Fruit fly (Drosophila melanogaster): Measurements from ENCODE around the gene CG11878.

Gene CG11878

DNA sequence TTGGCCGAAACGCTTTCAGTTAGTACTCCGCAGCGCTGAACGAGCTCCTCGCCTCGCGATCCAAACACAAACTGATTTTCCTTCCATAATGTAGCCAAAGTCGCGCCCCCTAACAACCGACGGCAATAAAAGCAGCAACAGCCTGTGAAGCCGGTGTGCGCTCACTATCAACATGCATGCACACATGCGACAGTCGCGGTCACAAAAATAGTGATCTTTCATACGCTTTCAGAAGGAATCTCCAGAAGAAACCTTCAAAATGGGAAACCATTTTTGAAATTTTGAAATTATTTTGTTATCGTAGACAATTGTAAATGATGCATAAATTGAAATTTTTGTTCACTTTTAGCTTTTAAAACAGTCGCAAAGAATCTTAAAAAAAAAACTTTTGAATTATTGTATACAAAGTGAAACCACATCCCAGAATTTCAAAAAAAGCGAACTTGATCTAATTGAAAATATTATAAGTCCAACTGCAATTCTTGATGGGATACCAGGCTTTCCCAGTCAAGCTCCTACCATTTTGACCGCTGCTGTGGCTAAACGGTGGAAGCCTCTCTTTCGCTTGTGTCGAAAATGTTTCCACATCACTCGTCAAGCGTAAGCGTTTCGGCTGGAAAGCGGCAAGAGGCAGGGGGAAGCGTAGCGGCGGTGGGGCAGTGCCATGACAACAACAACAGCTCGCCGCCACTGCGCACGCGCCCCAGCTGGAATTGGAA, 41.2 kb upstream of the CG11878 start, which contains the start of gene Cad96Cb (continued):
- TF ChIP-seq C15 (GFP tag; IDR thresholded peaks at IDR 0.05), result no peak; the same call in 2 of the 3 replicates
- peak; percentile 79 for TF ChIP-seq pum (GFP tag; optimal IDR thresholded peaks at IDR 0.05)
- peak; percentile 48 to 90 for TF ChIP-seq Hr51 (GFP tag; optimal IDR thresholded peaks at IDR 0.05)
- no peak for TF ChIP-seq chinmo (GFP tag; IDR thresholded peaks at IDR 0.05; ENCODE audit: partially characterized antibody)
- TF ChIP-seq CG2202 (tag; optimal IDR thresholded peaks at IDR 0.05), result peak; percentile 48
- TF ChIP-seq Lim3 (GFP tag; IDR thresholded peaks at IDR 0.05), result no peak
- no peak for TF ChIP-seq CG7271 (tag; optimal IDR thresholded peaks at IDR 0.05)
- TF ChIP-seq CG6765 (GFP tag; optimal IDR thresholded peaks at IDR 0.05), result peak; percentile 63
- TF ChIP-seq crc (GFP tag; optimal IDR thresholded peaks at IDR 0.05), result peak; percentile 59
- TF ChIP-seq inv (GFP tag; IDR thresholded peaks at IDR 0.05; ENCODE audit: partially characterized antibody), result no peak
- TF ChIP-seq hkb (optimal IDR thresholded peaks at IDR 0.05), result no peak
- TF ChIP-seq hkb (GFP tag; IDR thresholded peaks at IDR 0.05), result peak; percentile 79
- peak; percentile 57 for TF ChIP-seq zen (tag; optimal IDR thresholded peaks at IDR 0.05)
- peak; percentile 72 for TF ChIP-seq CG10462 (GFP tag; optimal IDR thresholded peaks at IDR 0.05)
- peak; percentile 71; the same call in 2 of the 3 replicates for TF ChIP-seq ken (GFP tag; IDR thresholded peaks at IDR 0.05)
- peak; percentile 70 for TF ChIP-seq Ptx1 (GFP tag; IDR thresholded peaks at IDR 0.05)
- peak; percentile 73 for TF ChIP-seq disco-r (GFP tag; optimal IDR thresholded peaks at IDR 0.05)
- TF ChIP-seq gem (tag; optimal IDR thresholded peaks at IDR 0.05), result peak; percentile 90
- no peak for TF ChIP-seq CG7987 (GFP tag; optimal IDR thresholded peaks at IDR 0.05)
- peak; percentile 74 for TF ChIP-seq HHEX (GFP tag; optimal IDR thresholded peaks at IDR 0.05)
- TF ChIP-seq CG5245 (GFP tag; optimal IDR thresholded peaks at IDR 0.05), result peak; percentile 82
- no peak for TF ChIP-seq CG43689 (GFP tag; IDR thresholded peaks at IDR 0.05)
- TF ChIP-seq ERR (GFP tag; optimal IDR thresholded peaks at IDR 0.05), result peak; percentile 54
- TF ChIP-seq CG8944 (GFP tag; optimal IDR thresholded peaks at IDR 0.05), result peak; percentile 75
- TF ChIP-seq da (GFP tag; optimal IDR thresholded peaks at IDR 0.05), result peak; percentile 41
- peak; percentile 86 for TF ChIP-seq Sox102F (GFP tag; optimal IDR thresholded peaks at IDR 0.05)
- peak; percentile 78; the same call in 1 of the 2 replicates for TF ChIP-seq Drgx (GFP tag; IDR thresholded peaks at IDR 0.05)
- no peak for TF ChIP-seq pfk (GFP tag; optimal IDR thresholded peaks at IDR 0.05)
- TF ChIP-seq trh (GFP tag; optimal IDR thresholded peaks at IDR 0.05), result peak; percentile 6
- peak; percentile 10; the same call in 1 of the 2 replicates for TF ChIP-seq klu (GFP tag; IDR thresholded peaks at IDR 0.05)
- peak; percentile 65 for TF ChIP-seq CG3065 (GFP tag; optimal IDR thresholded peaks at IDR 0.05)
- peak; percentile 41; the same call in 2 of the 3 replicates for TF ChIP-seq CG34422 (GFP tag; IDR thresholded peaks at IDR 0.05)
- TF ChIP-seq Ets97D (GFP tag; optimal IDR thresholded peaks at IDR 0.05), result peak; percentile 28
- peak; percentile 84 for TF ChIP-seq bcd (GFP tag; optimal IDR thresholded peaks at IDR 0.05)
- TF ChIP-seq ap (GFP tag; IDR thresholded peaks at IDR 0.05), result peak; percentile 43; the same call in 1 of the 2 replicates
- TF ChIP-seq z (GFP tag; IDR thresholded peaks at IDR 0.05), result no peak
- TF ChIP-seq Gsc (GFP tag; IDR thresholded peaks at IDR 0.05), result no peak
- no peak for TF ChIP-seq pita (GFP tag; optimal IDR thresholded peaks at IDR 0.05)
- TF ChIP-seq E2f1 (GFP tag; IDR thresholded peaks at IDR 0.05), result peak; percentile 48; the same call in 1 of the 2 replicates
- 0 out of 3 replicates have a peak, but pooled peaks have one; percentile 41 for TF ChIP-seq CG6175 (GFP tag; IDR thresholded peaks at IDR 0.05)
- no peak for TF ChIP-seq unc-4 (GFP tag; IDR thresholded peaks at IDR 0.05; ENCODE audit: partially characterized antibody)
- no peak for TF ChIP-seq ro (GFP tag; IDR thresholded peaks at IDR 0.05)
- TF ChIP-seq sens (GFP tag), result peak; percentile 99
- TF ChIP-seq ATbp (GFP tag; optimal IDR thresholded peaks at IDR 0.05), result peak; percentile 86
- TF ChIP-seq MBD-R2 (GFP tag; IDR thresholded peaks at IDR 0.05), result no peak
- peak; percentile 95 for TF ChIP-seq CG7556 (GFP tag; optimal IDR thresholded peaks at IDR 0.05)
- peak; percentile 90 for TF ChIP-seq Oli (tag; optimal IDR thresholded peaks at IDR 0.05)
- no peak for TF ChIP-seq CG30020 (tag; optimal IDR thresholded peaks at IDR 0.05)
- peak; percentile 77 for TF ChIP-seq CG15011 (GFP tag; optimal IDR thresholded peaks at IDR 0.05)
- TF ChIP-seq CG14050 (GFP tag; IDR thresholded peaks at IDR 0.05), result peak; percentile 43; the same call in 1 of the 3 replicates
